Fruit fly (Drosophila melanogaster) whole organism, embryonic: ENCODE results near the gene CG7333.

Experiments
- B-H1 ChIP-seq: fragments of 200-800 bp; sonication (Bioruptor generic); IDR thresholded peaks from 3 replicates; pipeline ENCODE4 v1.3.6; 2022; ENCODE audit warnings: missing biosample characterization, missing genetic modification characterization
- CG10543 ChIP-seq: fragments of 200-800 bp; sonication (Bioruptor generic); optimal IDR thresholded peaks from 3 replicates; lab custom pipeline; 2017; ENCODE audit warnings: missing biosample characterization, mild to moderate bottlenecking, missing genetic modification characterization, moderate library complexity
- CG11085 ChIP-seq: fragments of 200-800 bp; sonication (Bioruptor generic); IDR thresholded peaks from 2 replicates; pipeline ENCODE4 v1.3.6; 2022; ENCODE audit warnings: missing biosample characterization, missing genetic modification characterization
- CG12071 ChIP-seq: fragments of 200-800 bp; sonication (Bioruptor generic); optimal IDR thresholded peaks from 3 replicates; lab custom pipeline; 2018; ENCODE audit warnings: missing biosample characterization, mild to moderate bottlenecking, missing genetic modification characterization
- CG12236 ChIP-seq: fragments of 200-800 bp; sonication (Bioruptor generic); optimal IDR thresholded peaks from 2 replicates; lab custom pipeline; 2016; ENCODE audit warnings: missing biosample characterization, missing genetic modification characterization
- CG12769 ChIP-seq: fragments of 200-800 bp; sonication (Bioruptor generic); optimal IDR thresholded peaks from 2 replicates; lab custom pipeline; 2019; ENCODE audit warnings: missing biosample characterization, mild to moderate bottlenecking, missing genetic modification characterization, moderate library complexity
- CG13894 ChIP-seq: fragments of 200-800 bp; sonication (Bioruptor generic); optimal IDR thresholded peaks from 3 replicates; lab custom pipeline; 2018; ENCODE audit warnings: missing biosample characterization, mild to moderate bottlenecking, missing genetic modification characterization, moderate library complexity
- CG14050 ChIP-seq: fragments of 200-800 bp; sonication (Bioruptor generic); IDR thresholded peaks from 3 replicates; pipeline ENCODE4 v1.3.6; 2022; ENCODE audit warnings: missing biosample characterization, missing genetic modification characterization
- CG17361 ChIP-seq: fragments of 200-800 bp; sonication (Bioruptor generic); IDR thresholded peaks from 3 replicates; pipeline ENCODE4 v1.3.6; 2022; ENCODE audit warnings: missing biosample characterization, missing genetic modification characterization
- CG18599 ChIP-seq: fragments of 200-800 bp; sonication (Bioruptor generic); optimal IDR thresholded peaks from 3 replicates; lab custom pipeline; 2017; ENCODE audit warnings: missing biosample characterization, missing genetic modification characterization, mild to moderate bottlenecking, moderate library complexity, missing genetic modification reagents
- CG2875 ChIP-seq: fragments of 200-800 bp; sonication (Bioruptor generic); optimal IDR thresholded peaks from 2 replicates; lab custom pipeline; 2017; ENCODE audit warnings: missing biosample characterization, mild to moderate bottlenecking, missing genetic modification characterization, missing genetic modification reagents
- CG2889 ChIP-seq: fragments of 200-800 bp; sonication (Bioruptor generic); IDR thresholded peaks from 3 replicates; pipeline ENCODE4 v1.3.6; 2022; ENCODE audit warnings: missing biosample characterization, missing genetic modification characterization
- CG32767 ChIP-seq: fragments of 200-800 bp; sonication (Bioruptor generic); IDR thresholded peaks from 2 replicates; pipeline ENCODE4 v1.3.6; 2022; ENCODE audit warnings: missing biosample characterization, missing genetic modification characterization
- CG33213 ChIP-seq: fragments of 200-800 bp; sonication (Bioruptor generic); optimal IDR thresholded peaks from 3 replicates; lab custom pipeline; 2016; ENCODE audit warnings: missing biosample characterization, missing genetic modification characterization
- CG3726 ChIP-seq: fragments of 200-800 bp; sonication (Bioruptor generic); IDR thresholded peaks from 3 replicates; pipeline ENCODE4, ENCODE4 v1.3.6; 2022; ENCODE audit warnings: missing biosample characterization, missing genetic modification characterization
- CG42726 ChIP-seq: fragments of 200-800 bp; sonication (Bioruptor generic); IDR thresholded peaks from 2 replicates; pipeline ENCODE4 v1.3.6; 2022; ENCODE audit warnings: missing biosample characterization, missing genetic modification characterization; ENCODE audit not compliant: partially characterized antibody
- CG6175 ChIP-seq: fragments of 200-800 bp; sonication (Bioruptor generic); IDR thresholded peaks from 3 replicates; pipeline ENCODE4 v1.3.6; 2022; ENCODE audit warnings: missing biosample characterization, missing genetic modification characterization
- CG7786 ChIP-seq: fragments of 200-800 bp; sonication (Bioruptor generic); optimal IDR thresholded peaks from 2 replicates; lab custom pipeline; 2016; ENCODE audit warnings: missing biosample characterization, missing genetic modification characterization
- CG8765 ChIP-seq: fragments of 200-800 bp; sonication (Bioruptor generic); IDR thresholded peaks from 2 replicates; pipeline ENCODE4 v1.3.6; 2022; ENCODE audit warnings: missing biosample characterization, missing genetic modification characterization
- CG8924 ChIP-seq: fragments of 200-800 bp; optimal IDR thresholded peaks from 3 replicates; lab custom pipeline; 2019; ENCODE audit warnings: missing biosample characterization, mild to moderate bottlenecking, missing genetic modification characterization, moderate library complexity
- CG8944 ChIP-seq: fragments of 200-800 bp; sonication (Bioruptor generic); optimal IDR thresholded peaks from 3 replicates; lab custom pipeline; 2016; ENCODE audit warnings: missing biosample characterization, missing genetic modification characterization
- CoRest ChIP-seq: fragments of 200-800 bp; sonication (Bioruptor generic); optimal IDR thresholded peaks from 3 replicates; lab custom pipeline; 2018; ENCODE audit warnings: missing biosample characterization, mild to moderate bottlenecking, missing genetic modification characterization, moderate library complexity
- Dbx ChIP-seq: fragments of 200-800 bp; sonication (Bioruptor generic); IDR thresholded peaks from 3 replicates; pipeline ENCODE4 v1.3.6; 2022; ENCODE audit warnings: missing biosample characterization, missing genetic modification characterization
- Dll ChIP-seq: fragments of 200-800 bp; sonication (Bioruptor generic); IDR thresholded peaks from 4 replicates; pipeline ENCODE4 v1.3.6; 2022; ENCODE audit warnings: missing biosample characterization, missing genetic modification characterization; ENCODE audit not compliant: partially characterized antibody
- Fer1 ChIP-seq: fragments of 200-800 bp; sonication (Bioruptor generic); optimal IDR thresholded peaks from 2 replicates; lab custom pipeline; 2017; ENCODE audit warnings: missing biosample characterization, mild to moderate bottlenecking, missing genetic modification characterization
- HLH3B ChIP-seq: fragments of 200-800 bp; sonication (Bioruptor generic); IDR thresholded peaks from 2 replicates; pipeline ENCODE4 v1.3.6; 2022; ENCODE audit warnings: missing biosample characterization, missing genetic modification characterization
- Meics ChIP-seq: fragments of 200-800 bp; sonication (Bioruptor generic); optimal IDR thresholded peaks from 2 replicates; lab custom pipeline; 2017; ENCODE audit warnings: missing biosample characterization, mild to moderate bottlenecking, missing genetic modification characterization
- Mrtf ChIP-seq: fragments of 200-800 bp; sonication (Bioruptor generic); IDR thresholded peaks from 3 replicates; pipeline ENCODE4 v1.3.6; 2022; ENCODE audit warnings: missing biosample characterization, missing genetic modification characterization
- NC2β ChIP-seq: fragments of 200-800 bp; sonication (Bioruptor generic); optimal IDR thresholded peaks from 2 replicates; lab custom pipeline; 2016; ENCODE audit warnings: missing biosample characterization, missing genetic modification characterization
- Pdp1 ChIP-seq, 2 experiments: fragments of 200-800 bp; sonication (Bioruptor generic); optimal IDR thresholded peaks; 3 replicates each; lab custom pipeline; 2016; ENCODE audit warnings: missing biosample characterization in 2 of 2, missing genetic modification characterization in 2 of 2, mild to moderate bottlenecking in 1 of 2, moderate library complexity in 1 of 2
- bbx ChIP-seq: fragments of 200-800 bp; sonication (Bioruptor generic); IDR thresholded peaks from 2 replicates; pipeline ENCODE4 v1.3.6; 2022; ENCODE audit warnings: missing biosample characterization, missing genetic modification characterization; ENCODE audit not compliant: partially characterized antibody
- btn ChIP-seq: fragments of 200-800 bp; sonication (Bioruptor generic); optimal IDR thresholded peaks from 2 replicates; lab custom pipeline; 2016; ENCODE audit warnings: missing biosample characterization, missing genetic modification characterization
- cad ChIP-seq: fragments of >200 bp; optimal IDR thresholded peaks from 2 replicates; lab custom pipeline; 2017; ENCODE audit warnings: missing biosample characterization, missing genetic modification characterization
- caup ChIP-seq: fragments of 200-800 bp; sonication (Bioruptor generic); optimal IDR thresholded peaks from 3 replicates; lab custom pipeline; 2017; ENCODE audit warnings: missing biosample characterization, mild to moderate bottlenecking, missing genetic modification characterization, moderate library complexity; ENCODE audit not compliant: severe bottlenecking
- cg ChIP-seq: fragments of 200-800 bp; sonication (Bioruptor generic); optimal IDR thresholded peaks from 3 replicates; lab custom pipeline; 2019; ENCODE audit warnings: missing biosample characterization, mild to moderate bottlenecking, missing genetic modification characterization, moderate library complexity
- chif ChIP-seq, 2 experiments: fragments of 200-800 bp; sonication (Bioruptor generic); optimal IDR thresholded peaks; 3 replicates each; lab custom pipeline; 2016; ENCODE audit warnings: missing biosample characterization in 2 of 2, missing genetic modification characterization in 2 of 2
- chinmo ChIP-seq: fragments of 200-800 bp; sonication (Bioruptor generic); IDR thresholded peaks from 4 replicates; pipeline ENCODE4 v1.3.6; 2022; ENCODE audit warnings: missing biosample characterization, missing genetic modification characterization; ENCODE audit not compliant: partially characterized antibody
- ci ChIP-seq: fragments of 200-800 bp; sonication (Bioruptor generic); IDR thresholded peaks from 3 replicates; pipeline ENCODE4 v1.3.6; 2022; ENCODE audit warnings: missing biosample characterization, missing genetic modification characterization
- fru ChIP-seq: fragments of >200 bp; optimal IDR thresholded peaks from 2 replicates; lab custom pipeline; 2017
- hb ChIP-seq: fragments of 200-800 bp; sonication (Bioruptor generic); IDR thresholded peaks from 3 replicates; pipeline ENCODE4 v1.3.6; 2022; ENCODE audit warnings: missing biosample characterization, missing genetic modification characterization; ENCODE audit not compliant: partially characterized antibody
- hkb ChIP-seq, 2 experiments: fragments of 200-800 bp in 1 of 2; fragments of >200 bp in 1 of 2; sonication (Bioruptor generic) in 1 of 2; IDR thresholded peaks in 1 of 2; optimal IDR thresholded peaks in 1 of 2; 2 replicates each; pipeline versions ENCODE4 v1.3.6 to Lab custom; 2017 to 2022; ENCODE audit warnings: missing biosample characterization in 1 of 2, missing genetic modification characterization in 1 of 2
- jigr1 ChIP-seq: fragments of 200-800 bp; sonication (Bioruptor generic); IDR thresholded peaks from 3 replicates; pipeline ENCODE4 v1.3.6; 2022; ENCODE audit warnings: missing biosample characterization, missing genetic modification characterization
- mirr ChIP-seq: fragments of 200-800 bp; sonication (Bioruptor generic); optimal IDR thresholded peaks from 3 replicates; lab custom pipeline; 2018; ENCODE audit warnings: missing biosample characterization, mild to moderate bottlenecking, missing genetic modification characterization
- pzg ChIP-seq: fragments of 200-800 bp; sonication (Bioruptor generic); optimal IDR thresholded peaks from 3 replicates; lab custom pipeline; 2018; ENCODE audit warnings: missing biosample characterization, mild to moderate bottlenecking, missing genetic modification characterization, moderate library complexity
- repo ChIP-seq: fragments of 200-800 bp; sonication (Bioruptor generic); optimal IDR thresholded peaks from 2 replicates; lab custom pipeline; 2016; ENCODE audit warnings: missing biosample characterization, missing genetic modification characterization
- sob ChIP-seq: fragments of 200-800 bp; sonication (Bioruptor generic); IDR thresholded peaks from 2 replicates; pipeline ENCODE4 v1.3.6; 2022; ENCODE audit warnings: missing biosample characterization, missing genetic modification characterization
- tx ChIP-seq: fragments of 200-800 bp; sonication (Bioruptor generic); optimal IDR thresholded peaks from 2 replicates; lab custom pipeline; 2016; ENCODE audit warnings: missing biosample characterization, missing genetic modification characterization
- vvl ChIP-seq: fragments of 200-800 bp; sonication (Bioruptor generic); IDR thresholded peaks from 2 replicates; pipeline ENCODE4 v1.3.6; 2022; ENCODE audit warnings: missing biosample characterization, missing genetic modification characterization
- yki ChIP-seq: fragments of >200 bp; optimal IDR thresholded peaks from 3 replicates; lab custom pipeline; 2018

Gene CG7333

dm6 chr3R:19625300-19626230 lies 25.1 kb downstream of the CG7333 start (continued):
- TF ChIP-seq hb (GFP tag; lab: Robert Waterston, UW) (no peak), CG3726 (no peak), CG13894 (tag; lab: Kevin White, UChicago) (peak; percentile 98), CG42726 (GFP tag; lab: Robert Waterston, UW) (no peak), CG7786 (no peak), CG18599 (no peak), Pdp1 (GFP tag; optimal IDR thresholded peaks at IDR 0.05; lab: Kevin White, UChicago) (peak in 1 of 2 experiments; percentile 51), fru (lab: Kevin White, UChicago) (no peak), Fer1 (no peak), yki (no peak), B-H1 (GFP tag; lab: Robert Waterston, UW) (no peak), ci (GFP tag; lab: Robert Waterston, UW) (no peak), cg (no peak), CG2875 (no peak), CG10543 (GFP tag; lab: Kevin White, UChicago) (peak; percentile 14), CG8765 (no peak), jigr1 (GFP tag; lab: Robert Waterston, UW) (no peak), CG6175 (0 out of 3 replicates have a peak, but pooled peaks have one; percentile 56), CG2889 (GFP tag; lab: Robert Waterston, UW) (no peak), CG12236 (GFP tag; lab: Kevin White, UChicago) (no peak), CG12071 (GFP tag; lab: Kevin White, UChicago) (no peak), btn (GFP tag; lab: Kevin White, UChicago) (no peak), repo (no peak), CG8944 (no peak), caup (GFP tag; lab: Kevin White, UChicago) (no peak), CG11085 (no peak), sob (GFP tag; lab: Robert Waterston, UW) (no peak), CoRest (tag; lab: Kevin White, UChicago) (no peak), Mrtf (GFP tag; lab: Robert Waterston, UW) (no peak), Dbx (0 out of 3 replicates have a peak, but pooled peaks have one; percentile 20), mirr (GFP tag; lab: Kevin White, UChicago) (no peak), vvl (GFP tag; lab: Robert Waterston, UW) (peak; percentile 60), chif (GFP tag; optimal IDR thresholded peaks at IDR 0.05; lab: Kevin White, UChicago) (no peak), HLH3B (GFP tag; lab: Robert Waterston, UW) (no peak), CG33213 (GFP tag; lab: Kevin White, UChicago) (no peak), CG32767 (GFP tag; lab: Robert Waterston, UW) (no peak), hkb (optimal IDR thresholded peaks at IDR 0.05; lab: Kevin White, UChicago) (no peak), hkb (GFP tag; IDR thresholded peaks at IDR 0.05; lab: Robert Waterston, UW) (no peak), NC2β (GFP tag; lab: Kevin White, UChicago) (no peak), CG14050 (GFP tag; lab: Robert Waterston, UW) (no peak), CG17361 (GFP tag; lab: Robert Waterston, UW) (no peak), pzg (GFP tag; lab: Kevin White, UChicago) (no peak), cad (GFP tag; lab: Kevin White, UChicago) (no peak), CG12769 (tag; lab: Kevin White, UChicago) (peak; percentile 85), Meics (GFP tag; lab: Kevin White, UChicago) (no peak), chinmo (GFP tag; lab: Robert Waterston, UW) (peak; percentile 62; the same call in 1 of the 4 replicates), tx (GFP tag; lab: Kevin White, UChicago) (no peak), CG8924 (tag; lab: Kevin White, UChicago) (no peak), bbx (no peak), Dll (no peak)
